Fruit fly (Drosophila melanogaster) whole organism, pupa: ENCODE measurements around the gene CG46394.

Experiments
- CG12605 ChIP-seq: fragments of 200-800 bp; sonication (Bioruptor generic); IDR thresholded peaks from 2 replicates; pipeline ENCODE4 v1.3.6; 2022; ENCODE audit warnings: missing biosample characterization, missing genetic modification characterization
- CG4496 ChIP-seq: fragments of 200-800 bp; sonication (Bioruptor generic); IDR thresholded peaks from 3 replicates; pipeline ENCODE4 v1.3.6; 2022; ENCODE audit warnings: missing biosample characterization, missing genetic modification characterization
- CG8159 ChIP-seq: fragments of 200-800 bp; sonication (Bioruptor generic); optimal IDR thresholded peaks from 3 replicates; lab custom pipeline; 2018; ENCODE audit warnings: missing biosample characterization, mild to moderate bottlenecking, missing genetic modification characterization, moderate library complexity
- Snoo ChIP-seq: fragments of 200-800 bp; sonication (Bioruptor generic); optimal IDR thresholded peaks from 3 replicates; lab custom pipeline; 2017; ENCODE audit warnings: missing biosample characterization, mild to moderate bottlenecking, missing genetic modification characterization, inconsistent platforms
- fd96Ca ChIP-seq: fragments of 200-800 bp; sonication (Bioruptor generic); IDR thresholded peaks from 3 replicates; pipeline ENCODE4 v1.3.6; 2022; ENCODE audit warnings: missing biosample characterization, missing genetic modification characterization
- gl ChIP-seq: fragments of 200-800 bp; sonication (Bioruptor generic); optimal IDR thresholded peaks from 2 replicates; lab custom pipeline; 2018; ENCODE audit warnings: missing biosample characterization, mild to moderate bottlenecking, missing genetic modification characterization

- TF ChIP-seq CG4496 (GFP tag; lab: Robert Waterston, UW) (no peak), gl (tag; lab: Kevin White, UChicago) (no peak), fd96Ca (GFP tag; lab: Robert Waterston, UW) (no peak), Snoo (tag; lab: Kevin White, UChicago) (no peak), CG8159 (tag; lab: Kevin White, UChicago) (no peak), CG12605 (no peak)
These were observed 30.5 kb downstream of the CG46394 start for dm6 chr3L:11630684-11631083.
